Worm (Caenorhabditis elegans) whole organism, young adult: Measurements from ENCODE around the gene F14D2.15.
A peak's percentile ranks its signal among the peaks of the same experiment; 100 is the strongest.

Experiments
- aptf-2 ChIP-seq: fragments of 200-800 bp; sonication (Bioruptor generic); conservative IDR thresholded peaks from 2 replicates; pipeline ENCODE4 v1.3.6; 2022; ENCODE audit warnings: missing genetic modification reagents, missing genetic modification characterization, missing compliant biosample characterization
- dox-1 ChIP-seq: fragments of 200-800 bp; sonication (Bioruptor generic); IDR thresholded peaks from 2 replicates; pipeline ENCODE4 v1.3.6; 2022; ENCODE audit warnings: missing genetic modification reagents, missing genetic modification characterization, missing compliant biosample characterization
- egrh-3 ChIP-seq: fragments of 200-800 bp; sonication (Bioruptor generic); IDR thresholded peaks from 2 replicates; pipeline ENCODE4 v1.3.6; 2022; ENCODE audit warnings: missing genetic modification reagents, missing genetic modification characterization, missing compliant biosample characterization
- hsf-1 ChIP-seq: fragments of 200-800 bp; sonication (Bioruptor generic); IDR thresholded peaks from 2 replicates; pipeline ENCODE4 v1.3.6; 2022; ENCODE audit warnings: missing genetic modification reagents, missing genetic modification characterization, missing compliant biosample characterization
- mxl-1 ChIP-seq: sonication (generic microtip); optimal IDR thresholded peaks from 2 replicates; lab custom pipeline; 2016; ENCODE audit warnings: missing genetic modification characterization, missing compliant biosample characterization
- nhr-120 ChIP-seq: fragments of 200-800 bp; sonication (Bioruptor generic); IDR thresholded peaks from 2 replicates; pipeline ENCODE4 v1.3.6; 2022; ENCODE audit warnings: missing genetic modification characterization, missing compliant biosample characterization
- pha-4 ChIP-seq: fragments of 150-350 bp; sonication (generic microtip); optimal IDR thresholded peaks from 2 replicates; lab custom pipeline; 2014; ENCODE audit warnings: missing biosample characterization, missing genetic modification reagents, missing genetic modification characterization
- snpc-1.1 ChIP-seq: sonication (generic microtip); optimal IDR thresholded peaks from 2 replicates; lab custom pipeline; 2017; ENCODE audit warnings: missing genetic modification characterization, mild to moderate bottlenecking, missing compliant biosample characterization, antibody characterized with exemption, moderate library complexity, missing genotype, missing genetic modification reagents; ENCODE audit not compliant: insufficient read depth
- ztf-28 ChIP-seq: fragments of 200-800 bp; sonication (Bioruptor generic); IDR thresholded peaks from 2 replicates; pipeline ENCODE4 v1.3.6; 2022; ENCODE audit warnings: missing genetic modification reagents, missing genetic modification characterization, missing compliant biosample characterization

ce11 chrII:3381510-3381909, 37.9 kb upstream of the F14D2.15 start, which contains the start of gene T06D4.1:
- TF ChIP-seq aptf-2 (GFP tag; lab: Robert Waterston, UW) (0 out of 2 replicates have a peak, but pooled peaks have one; percentile 5), pha-4 (no peak), snpc-1.1 (tag; lab: Kevin White, UChicago) (peak; percentile 12), nhr-120 (GFP tag; lab: Robert Waterston, UW) (no peak), hsf-1 (GFP tag; lab: Robert Waterston, UW) (no peak), ztf-28 (GFP tag; lab: Robert Waterston, UW) (no peak), mxl-1 (tag; lab: Kevin White, UChicago) (no peak), dox-1 (no peak), egrh-3 (GFP tag; lab: Robert Waterston, UW) (no peak)
